Worm (Caenorhabditis elegans) whole organism, midembryonic: ENCODE measurements around the gene sams-5.

Experiments
- med-1 ChIP-seq: sonication (generic microtip); optimal IDR thresholded peaks from 2 replicates; lab custom pipeline; 2017; ENCODE audit warnings: missing genetic modification characterization, mild to moderate bottlenecking, missing compliant biosample characterization, antibody characterized with exemption, missing genetic modification reagents; ENCODE audit not compliant: insufficient read depth
- tab-1 ChIP-seq: fragments of 200-800 bp; sonication (Bioruptor generic); IDR thresholded peaks from 2 replicates; pipeline ENCODE4 v1.3.6; 2022; ENCODE audit warnings: missing genetic modification characterization, missing compliant biosample characterization
- ztf-29 ChIP-seq: fragments of 200-800 bp; sonication (Bioruptor generic); IDR thresholded peaks from 2 replicates; pipeline ENCODE4 v1.3.6; 2022; ENCODE audit warnings: missing genetic modification reagents, missing genetic modification characterization, missing compliant biosample characterization

DNA sequence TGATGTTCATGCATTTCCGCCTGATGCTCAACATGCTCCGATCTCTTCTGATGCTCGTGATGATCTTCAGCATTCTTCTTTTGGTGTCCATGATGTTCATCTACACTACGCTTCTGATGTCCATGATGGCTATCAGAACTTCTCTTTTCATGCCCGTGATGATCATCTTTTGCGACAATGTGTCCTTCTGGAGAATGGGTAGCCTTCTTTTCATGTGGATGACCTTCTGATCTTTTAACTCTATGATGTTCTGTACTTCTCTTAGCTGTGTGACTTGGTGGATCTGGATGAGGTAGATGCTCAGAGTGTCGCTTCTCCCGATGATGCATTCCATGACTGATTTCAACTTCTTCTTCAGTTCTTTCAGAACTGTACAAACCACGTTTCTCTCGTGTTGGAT, 20.4 kb downstream of the sams-5 start:
- TF ChIP-seq tab-1 (GFP tag; lab: Robert Waterston, UW) (no peak), med-1 (GFP tag; lab: Kevin White, UChicago) (no peak), ztf-29 (GFP tag; lab: Robert Waterston, UW) (no peak)
